Fruit fly (Drosophila melanogaster): ENCODE results near the gene Ssl1.

dm6 chr3L:22888591-22889258 lies 9.8 kb downstream of the Ssl1 start:
- no peak for TF ChIP-seq br (GFP tag; optimal IDR thresholded peaks at IDR 0.05)
- no peak for TF ChIP-seq dl (GFP tag; optimal IDR thresholded peaks at IDR 0.05; ENCODE audit: insufficient read depth in 1 of 2, partially characterized antibody in 2 of 2)
- no peak for TF ChIP-seq usp (GFP tag; optimal IDR thresholded peaks at IDR 0.05)
- TF ChIP-seq pan (optimal IDR thresholded peaks at IDR 0.05), result no peak
- TF ChIP-seq Dif (GFP tag; optimal IDR thresholded peaks at IDR 0.05; ENCODE audit: partially characterized antibody), result no peak
- TF ChIP-seq psq (GFP tag; optimal IDR thresholded peaks at IDR 0.05), result no peak
- no peak for TF ChIP-seq dsf (GFP tag; optimal IDR thresholded peaks at IDR 0.05; ENCODE audit: borderline replicate concordance)
- no peak for TF ChIP-seq CG9705 (GFP tag; optimal IDR thresholded peaks at IDR 0.05)
